Worm (Caenorhabditis elegans) whole organism, L3 larva: ENCODE measurements around the gene C37C3.18.

Source experiments
- R02D3.7 ChIP-seq: fragments of 150-350 bp; optimal IDR thresholded peaks from 2 replicates; lab custom pipeline; 2014; ENCODE audit warnings: missing biosample characterization, missing genetic modification characterization
- ZK546.5 ChIP-seq: sonication (generic microtip); optimal IDR thresholded peaks from 2 replicates; lab custom pipeline; 2017; ENCODE audit warnings: missing biosample characterization, missing genetic modification characterization
- ama-1 ChIP-seq: fragments of 150-350 bp; optimal IDR thresholded peaks from 2 replicates; lab custom pipeline; 2018
- ceh-28 ChIP-seq: fragments of 150-350 bp; optimal IDR thresholded peaks from 2 replicates; lab custom pipeline; 2014; ENCODE audit warnings: missing biosample characterization, missing genetic modification reagents, missing genetic modification characterization
- daf-12 ChIP-seq: fragments of 150-350 bp; optimal IDR thresholded peaks from 2 replicates; lab custom pipeline; 2014; ENCODE audit warnings: missing biosample characterization, missing genetic modification reagents, missing genetic modification characterization
- egl-27 ChIP-seq: sonication (generic microtip); optimal IDR thresholded peaks from 4 replicates; lab custom pipeline; 2017; ENCODE audit warnings: missing biosample characterization, missing genetic modification reagents, missing genetic modification characterization
- nhr-11 ChIP-seq: fragments of 150-350 bp; optimal IDR thresholded peaks from 2 replicates; lab custom pipeline; 2014; ENCODE audit warnings: missing biosample characterization, missing genetic modification characterization
- nhr-237 ChIP-seq: fragments of 150-350 bp; optimal IDR thresholded peaks from 2 replicates; lab custom pipeline; 2014; ENCODE audit warnings: missing biosample characterization, missing genetic modification characterization
- nhr-25 ChIP-seq: sonication (generic microtip); optimal IDR thresholded peaks from 2 replicates; lab custom pipeline; 2017; ENCODE audit warnings: missing biosample characterization, missing genetic modification characterization
- nhr-28 ChIP-seq: fragments of 150-350 bp; optimal IDR thresholded peaks from 2 replicates; lab custom pipeline; 2014; ENCODE audit warnings: missing biosample characterization, missing genetic modification characterization
- nhr-77 ChIP-seq: fragments of 150-350 bp; optimal IDR thresholded peaks from 2 replicates; lab custom pipeline; 2014; ENCODE audit warnings: missing biosample characterization, missing genetic modification characterization
- pha-4 ChIP-seq: fragments of 150-350 bp; optimal IDR thresholded peaks from 2 replicates; lab custom pipeline; 2014; ENCODE audit warnings: missing biosample characterization, missing genetic modification reagents, missing genetic modification characterization
- snpc-4 ChIP-seq: fragments of 150-350 bp; optimal IDR thresholded peaks from 2 replicates; lab custom pipeline; 2014; ENCODE audit warnings: missing biosample characterization, missing genetic modification characterization

ce11 chrV:7839485-7839884 is 15.3 kb upstream of the C37C3.18 start, which contains the start of gene C37C3.12:
- TF ChIP-seq R02D3.7 (tag; lab: Kevin White, UChicago) (no peak), egl-27 (tag; lab: Kevin White, UChicago) (no peak), snpc-4 (tag; lab: Kevin White, UChicago) (no peak), nhr-237 (tag; lab: Kevin White, UChicago) (no peak), pha-4 (tag; lab: Kevin White, UChicago) (peak; percentile 78), nhr-11 (no peak), ZK546.5 (tag; lab: Kevin White, UChicago) (no peak), nhr-28 (tag; lab: Kevin White, UChicago) (no peak), ceh-28 (tag; lab: Kevin White, UChicago) (no peak), ama-1 (lab: Kevin White, UChicago) (no peak), daf-12 (tag; lab: Kevin White, UChicago) (no peak), nhr-77 (tag; lab: Kevin White, UChicago) (no peak), nhr-25 (tag; lab: Kevin White, UChicago) (no peak)
